Worm (Caenorhabditis elegans) whole organism, midembryonic: ENCODE data around the gene H40L08.8.

Experiments used
- T22C8.4 ChIP-seq: fragments of 200-800 bp; sonication (Bioruptor generic); IDR thresholded peaks from 2 replicates; pipeline ENCODE4 v1.3.6; 2022; ENCODE audit warnings: missing genetic modification characterization, missing compliant biosample characterization
- cog-1 ChIP-seq: sonication (generic microtip); optimal IDR thresholded peaks from 2 replicates; lab custom pipeline; 2016; ENCODE audit warnings: missing genetic modification characterization, missing compliant biosample characterization
- flt-1 ChIP-seq: fragments of 200-800 bp; sonication (Bioruptor generic); IDR thresholded peaks from 2 replicates; pipeline ENCODE4 v1.3.6; 2022; ENCODE audit warnings: missing genetic modification characterization, missing compliant biosample characterization
- med-1 ChIP-seq: sonication (generic microtip); optimal IDR thresholded peaks from 2 replicates; lab custom pipeline; 2017; ENCODE audit warnings: missing genetic modification characterization, mild to moderate bottlenecking, missing compliant biosample characterization, antibody characterized with exemption, missing genetic modification reagents; ENCODE audit not compliant: insufficient read depth
- tab-1 ChIP-seq: fragments of 200-800 bp; sonication (Bioruptor generic); IDR thresholded peaks from 2 replicates; pipeline ENCODE4 v1.3.6; 2022; ENCODE audit warnings: missing genetic modification characterization, missing compliant biosample characterization
- ztf-23 ChIP-seq: fragments of 200-800 bp; sonication (Bioruptor generic); IDR thresholded peaks from 2 replicates; pipeline ENCODE4 v1.3.6; 2022; ENCODE audit warnings: missing genetic modification reagents, missing genetic modification characterization, missing compliant biosample characterization
- ztf-29 ChIP-seq: fragments of 200-800 bp; sonication (Bioruptor generic); IDR thresholded peaks from 2 replicates; pipeline ENCODE4 v1.3.6; 2022; ENCODE audit warnings: missing genetic modification reagents, missing genetic modification characterization, missing compliant biosample characterization

ce11 chrX:15076909-15077308 lies 524 bp downstream of the H40L08.8 start:
- TF ChIP-seq ztf-29 (GFP tag; lab: Robert Waterston, UW) (no peak), med-1 (no peak), flt-1 (GFP tag; lab: Robert Waterston, UW) (no peak), ztf-23 (GFP tag; lab: Robert Waterston, UW) (no peak), cog-1 (tag; lab: Kevin White, UChicago) (no peak), T22C8.4 (GFP tag; lab: Robert Waterston, UW) (no peak), tab-1 (GFP tag; lab: Robert Waterston, UW) (no peak)
